Worm (Caenorhabditis elegans) whole organism, L2 larva: Measurements from ENCODE around the gene grl-14.

Source experiments
- F13H6.1 ChIP-seq: sonication (generic microtip); optimal IDR thresholded peaks from 2 replicates; lab custom pipeline; 2016; ENCODE audit warnings: missing genetic modification characterization, missing compliant biosample characterization
- R02D3.7 ChIP-seq: fragments of 150-350 bp; optimal IDR thresholded peaks from 2 replicates; lab custom pipeline; 2014; ENCODE audit warnings: missing biosample characterization, missing genetic modification characterization
- alr-1 ChIP-seq: fragments of 150-350 bp; optimal IDR thresholded peaks from 2 replicates; lab custom pipeline; 2014; ENCODE audit warnings: missing biosample characterization, missing genetic modification characterization
- elt-3 ChIP-seq: sonication (generic microtip); optimal IDR thresholded peaks from 2 replicates; lab custom pipeline; 2017; ENCODE audit warnings: missing biosample characterization, missing genetic modification characterization
- mdl-1 ChIP-seq, 2 experiments: fragments of 150-350 bp in 1 of 2; sonication (generic microtip) in 1 of 2; optimal IDR thresholded peaks; 2 replicates each; lab custom pipeline; 2017; ENCODE audit warnings: missing biosample characterization in 2 of 2, missing genetic modification characterization in 2 of 2
- nhr-10 ChIP-seq: sonication (generic microtip); optimal IDR thresholded peaks from 2 replicates; lab custom pipeline; 2017; ENCODE audit warnings: missing biosample characterization, missing genetic modification characterization
- nhr-11 ChIP-seq: fragments of 150-350 bp; optimal IDR thresholded peaks from 2 replicates; lab custom pipeline; 2014; ENCODE audit warnings: missing biosample characterization, missing genetic modification characterization
- nhr-25 ChIP-seq: fragments of 150-350 bp; sonication (generic microtip); optimal IDR thresholded peaks from 3 replicates; lab custom pipeline; 2014; ENCODE audit warnings: missing biosample characterization, missing genetic modification characterization
- skn-1 ChIP-seq: sonication (generic microtip); optimal IDR thresholded peaks from 2 replicates; lab custom pipeline; 2017; ENCODE audit warnings: missing biosample characterization, missing genetic modification characterization
- sma-9 ChIP-seq, 2 experiments: fragments of 150-350 bp in 1 of 2; sonication (generic microtip) in 1 of 2; optimal IDR thresholded peaks; 2 replicates each; lab custom pipeline; 2014 to 2016; ENCODE audit warnings: missing genetic modification characterization in 2 of 2, mild to moderate bottlenecking in 1 of 2, missing biosample characterization in 1 of 2, missing compliant biosample characterization in 1 of 2, missing genetic modification reagents in 1 of 2, moderate library complexity in 1 of 2
- snpc-4 ChIP-seq: fragments of 150-350 bp; optimal IDR thresholded peaks from 2 replicates; lab custom pipeline; 2014; ENCODE audit warnings: missing biosample characterization, missing genetic modification characterization
- unc-39 ChIP-seq: fragments of 150-350 bp; optimal IDR thresholded peaks from 2 replicates; lab custom pipeline; 2014; ENCODE audit warnings: missing biosample characterization, missing genetic modification characterization

DNA sequence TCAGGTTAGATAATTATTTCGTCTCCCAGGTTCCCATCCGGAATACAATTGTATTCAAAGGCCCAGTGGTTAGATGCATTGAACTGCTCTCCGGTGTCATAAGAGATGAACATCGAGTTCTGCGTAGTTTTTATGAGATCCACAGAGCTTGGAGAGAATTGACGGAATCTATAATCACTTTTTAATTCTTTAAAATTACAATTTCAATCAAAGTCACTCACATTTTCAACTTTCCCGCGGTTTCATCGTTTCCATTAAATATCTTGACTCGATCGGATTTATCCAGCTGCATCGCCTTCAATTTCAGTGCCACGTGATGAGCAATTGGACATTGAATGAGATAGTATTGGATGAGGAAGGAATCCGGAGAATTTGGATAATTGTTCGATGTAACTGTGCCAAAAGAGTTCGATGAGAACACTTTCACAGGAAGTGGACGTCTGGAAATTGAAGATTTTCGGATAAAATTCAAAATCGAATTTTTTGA, 22.4 kb downstream of the grl-14 start:
- TF ChIP-seq unc-39, result no peak
- TF ChIP-seq F13H6.1 (tag; lab: Kevin White, UChicago), result peak; percentile 52
- TF ChIP-seq elt-3 (tag; lab: Kevin White, UChicago), result no peak
- TF ChIP-seq alr-1 (tag; lab: Kevin White, UChicago), result no peak
- no peak for TF ChIP-seq mdl-1 (tag; optimal IDR thresholded peaks at IDR 0.05; lab: Kevin White, UChicago)
- no peak for TF ChIP-seq nhr-25 (tag; lab: Kevin White, UChicago)
- TF ChIP-seq skn-1 (tag; lab: Kevin White, UChicago), result no peak
- no peak for TF ChIP-seq sma-9 (GFP tag; optimal IDR thresholded peaks at IDR 0.05; lab: Kevin White, UChicago)
- TF ChIP-seq sma-9 (tag; optimal IDR thresholded peaks at IDR 0.05; lab: Kevin White, UChicago), result no peak
- TF ChIP-seq nhr-10, result no peak
- TF ChIP-seq nhr-11 (tag; lab: Kevin White, UChicago), result no peak
- no peak for TF ChIP-seq snpc-4
- no peak for TF ChIP-seq R02D3.7 (tag; lab: Kevin White, UChicago)
